Worm (Caenorhabditis elegans) whole organism, early embryonic: ENCODE results near the gene BE10.1.

Source experiments
- aly-1 ChIP-seq: sonication (generic microtip); optimal IDR thresholded peaks from 2 replicates; lab custom pipeline; 2016; ENCODE audit warnings: missing genetic modification characterization, missing compliant biosample characterization
- ets-7 ChIP-seq: sonication (generic microtip); optimal IDR thresholded peaks from 2 replicates; lab custom pipeline; 2016; ENCODE audit warnings: missing genotype, missing genetic modification characterization, missing compliant biosample characterization
- scrt-1 ChIP-seq: fragments of 200-800 bp; sonication (Bioruptor generic); IDR thresholded peaks from 2 replicates; pipeline ENCODE4 v1.3.6; 2022; ENCODE audit warnings: missing genetic modification characterization, missing compliant biosample characterization
- tbx-37 ChIP-seq: fragments of 200-800 bp; sonication (Bioruptor generic); conservative IDR thresholded peaks from 2 replicates; pipeline ENCODE4 v1.3.6; 2022; ENCODE audit warnings: missing genetic modification reagents, missing genetic modification characterization, missing compliant biosample characterization
- tra-4 ChIP-seq: sonication (generic microtip); optimal IDR thresholded peaks from 2 replicates; lab custom pipeline; 2017; ENCODE audit warnings: missing genetic modification characterization, missing compliant biosample characterization

DNA sequence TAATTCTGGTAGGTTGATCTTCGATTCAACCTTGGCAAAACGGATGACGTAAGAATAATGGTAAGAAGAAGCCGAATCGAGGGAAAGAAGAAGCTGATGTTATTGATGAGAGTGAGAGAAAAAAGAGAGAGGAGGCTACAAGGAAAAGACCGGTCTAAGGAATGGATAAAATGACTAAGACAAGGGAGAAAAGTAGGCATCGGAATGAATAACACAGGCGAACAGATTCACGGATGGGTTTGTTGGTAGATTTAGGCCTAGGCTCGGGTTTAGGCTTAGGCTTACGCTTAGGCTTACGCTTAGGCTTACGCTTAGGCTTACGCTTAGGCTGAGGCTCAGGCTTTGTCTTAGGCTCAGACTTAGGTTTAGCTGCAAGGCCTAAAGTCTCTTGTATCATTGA is 9.1 kb upstream of the BE10.1 start, which contains the start of gene agmo-1:
- no peak for TF ChIP-seq scrt-1 (GFP tag; lab: Robert Waterston, UW)
- no peak for TF ChIP-seq tra-4 (tag; lab: Kevin White, UChicago)
- no peak for TF ChIP-seq ets-7 (tag; lab: Kevin White, UChicago)
- no peak for TF ChIP-seq aly-1 (tag; lab: Kevin White, UChicago)
- TF ChIP-seq tbx-37 (GFP tag; lab: Robert Waterston, UW): no peak
